Worm (Caenorhabditis elegans) whole organism, L2 larva: ENCODE data around the gene tlk-1.

ENCODE experiments used
- C34F6.9 ChIP-seq: fragments of 150-350 bp; optimal IDR thresholded peaks from 2 replicates; lab custom pipeline; 2014; ENCODE audit warnings: missing biosample characterization, missing genetic modification characterization
- F13H6.1 ChIP-seq: sonication (generic microtip); optimal IDR thresholded peaks from 2 replicates; lab custom pipeline; 2016; ENCODE audit warnings: missing genetic modification characterization, missing compliant biosample characterization
- Y55F3AM.14 ChIP-seq: fragments of 200-800 bp; sonication (Bioruptor generic); optimal IDR thresholded peaks from 2 replicates; lab custom pipeline; 2018; ENCODE audit warnings: mild to moderate bottlenecking, missing genetic modification characterization, missing compliant biosample characterization
- ZK546.5 ChIP-seq: sonication (generic microtip); optimal IDR thresholded peaks from 2 replicates; lab custom pipeline; 2017; ENCODE audit warnings: missing biosample characterization, missing genetic modification characterization
- ama-1 ChIP-seq: fragments of 150-350 bp; optimal IDR thresholded peaks from 2 replicates; lab custom pipeline; 2018; ENCODE audit warnings: inconsistent platforms
- blmp-1 ChIP-seq: sonication (generic microtip); optimal IDR thresholded peaks from 2 replicates; lab custom pipeline; 2017; ENCODE audit warnings: missing genetic modification characterization, mild to moderate bottlenecking, missing compliant biosample characterization, antibody characterized with exemption, moderate library complexity; ENCODE audit not compliant: insufficient read depth
- ceh-16 ChIP-seq: fragments of 150-350 bp; optimal IDR thresholded peaks from 2 replicates; lab custom pipeline; 2014; ENCODE audit warnings: missing biosample characterization, missing genetic modification characterization
- crh-2 ChIP-seq: sonication (generic microtip); optimal IDR thresholded peaks from 2 replicates; lab custom pipeline; 2017; ENCODE audit warnings: missing biosample characterization, missing genetic modification characterization
- dmd-4 ChIP-seq: sonication (generic microtip); optimal IDR thresholded peaks from 2 replicates; lab custom pipeline; 2017; ENCODE audit warnings: missing biosample characterization, missing genetic modification characterization
- egl-27 ChIP-seq: sonication (generic microtip); optimal IDR thresholded peaks from 3 replicates; lab custom pipeline; 2017; ENCODE audit warnings: missing biosample characterization, missing genetic modification reagents, missing genetic modification characterization
- elt-1 ChIP-seq: fragments of 150-350 bp; optimal IDR thresholded peaks from 2 replicates; lab custom pipeline; 2014; ENCODE audit warnings: missing biosample characterization, missing genetic modification characterization
- elt-3 ChIP-seq: sonication (generic microtip); optimal IDR thresholded peaks from 2 replicates; lab custom pipeline; 2017; ENCODE audit warnings: missing biosample characterization, missing genetic modification characterization
- fos-1 ChIP-seq: fragments of 150-350 bp; optimal IDR thresholded peaks from 2 replicates; lab custom pipeline; 2014; ENCODE audit warnings: missing biosample characterization, missing genetic modification characterization
- gmeb-1 ChIP-seq: fragments of 150-350 bp; optimal IDR thresholded peaks from 2 replicates; lab custom pipeline; 2014; ENCODE audit warnings: missing biosample characterization, missing genetic modification characterization
- lin-11 ChIP-seq: fragments of 150-350 bp; sonication (generic microtip); optimal IDR thresholded peaks from 2 replicates; lab custom pipeline; 2014; ENCODE audit warnings: missing biosample characterization, missing genetic modification characterization, inconsistent platforms, mixed read lengths
- lin-13 ChIP-seq: fragments of 150-350 bp; optimal IDR thresholded peaks from 2 replicates; lab custom pipeline; 2014; ENCODE audit warnings: missing biosample characterization, missing genetic modification reagents, missing genetic modification characterization
- lin-39 ChIP-seq: fragments of 150-350 bp; optimal IDR thresholded peaks from 2 replicates; lab custom pipeline; 2014; ENCODE audit warnings: missing biosample characterization, missing genetic modification reagents, missing genetic modification characterization
- lsy-2 ChIP-seq, 2 experiments: fragments of 150-350 bp in 1 of 2; sonication (generic microtip) in 1 of 2; optimal IDR thresholded peaks; 2 replicates each; lab custom pipeline; 2014 to 2017; ENCODE audit warnings: missing biosample characterization in 2 of 2, missing genetic modification characterization in 2 of 2
- mab-5 ChIP-seq: fragments of 150-350 bp; optimal IDR thresholded peaks from 2 replicates; lab custom pipeline; 2014; ENCODE audit warnings: missing biosample characterization, missing genetic modification characterization
- mbf-1 ChIP-seq: sonication (generic microtip); optimal IDR thresholded peaks from 2 replicates; lab custom pipeline; 2017; ENCODE audit warnings: missing biosample characterization, missing genetic modification characterization
- nhr-11 ChIP-seq: fragments of 150-350 bp; optimal IDR thresholded peaks from 2 replicates; lab custom pipeline; 2014; ENCODE audit warnings: missing biosample characterization, missing genetic modification characterization
- nhr-129 ChIP-seq: fragments of 150-350 bp; optimal IDR thresholded peaks from 2 replicates; lab custom pipeline; 2014; ENCODE audit warnings: missing biosample characterization, missing genetic modification characterization
- nhr-21 ChIP-seq: fragments of 150-350 bp; optimal IDR thresholded peaks from 2 replicates; lab custom pipeline; 2014; ENCODE audit warnings: missing biosample characterization, missing genetic modification characterization
- nhr-23 ChIP-seq: fragments of 150-350 bp; optimal IDR thresholded peaks from 2 replicates; lab custom pipeline; 2014; ENCODE audit warnings: missing biosample characterization, missing genetic modification reagents, missing genetic modification characterization
- nhr-237 ChIP-seq: fragments of 150-350 bp; optimal IDR thresholded peaks from 2 replicates; lab custom pipeline; 2014; ENCODE audit warnings: missing biosample characterization, missing genetic modification characterization
- nhr-25 ChIP-seq: fragments of 150-350 bp; sonication (generic microtip); optimal IDR thresholded peaks from 3 replicates; lab custom pipeline; 2014; ENCODE audit warnings: missing biosample characterization, missing genetic modification characterization
- nhr-77 ChIP-seq: fragments of 150-350 bp; optimal IDR thresholded peaks from 2 replicates; lab custom pipeline; 2014; ENCODE audit warnings: missing biosample characterization, missing genetic modification characterization
- peb-1 ChIP-seq: fragments of 150-350 bp; optimal IDR thresholded peaks from 2 replicates; lab custom pipeline; 2014; ENCODE audit warnings: missing biosample characterization, missing genetic modification characterization
- sem-4 ChIP-seq: fragments of 150-350 bp; optimal IDR thresholded peaks from 2 replicates; lab custom pipeline; 2014; ENCODE audit warnings: missing biosample characterization, missing genetic modification reagents, missing genetic modification characterization
- skn-1 ChIP-seq: sonication (generic microtip); optimal IDR thresholded peaks from 2 replicates; lab custom pipeline; 2017; ENCODE audit warnings: missing biosample characterization, missing genetic modification characterization
- sma-3 ChIP-seq: sonication (generic microtip); optimal IDR thresholded peaks from 2 replicates; lab custom pipeline; 2016; ENCODE audit warnings: missing genetic modification reagents, missing genetic modification characterization, missing compliant biosample characterization
- sma-9 ChIP-seq, 2 experiments: fragments of 150-350 bp in 1 of 2; sonication (generic microtip) in 1 of 2; optimal IDR thresholded peaks; 2 replicates each; lab custom pipeline; 2014 to 2016; ENCODE audit warnings: missing genetic modification characterization in 2 of 2, mild to moderate bottlenecking in 1 of 2, missing biosample characterization in 1 of 2, missing compliant biosample characterization in 1 of 2, missing genetic modification reagents in 1 of 2, moderate library complexity in 1 of 2
- snpc-4 ChIP-seq: fragments of 150-350 bp; optimal IDR thresholded peaks from 2 replicates; lab custom pipeline; 2014; ENCODE audit warnings: missing biosample characterization, missing genetic modification characterization
- unc-55 ChIP-seq: fragments of 150-350 bp; sonication (generic microtip); optimal IDR thresholded peaks from 3 replicates; lab custom pipeline; 2014; ENCODE audit warnings: missing biosample characterization, missing genetic modification reagents, missing genetic modification characterization
- unc-62 ChIP-seq: fragments of 150-350 bp; optimal IDR thresholded peaks from 2 replicates; lab custom pipeline; 2014; ENCODE audit warnings: missing biosample characterization, missing genetic modification reagents, missing genetic modification characterization
- ztf-1 ChIP-seq: fragments of 200-800 bp; sonication (Bioruptor generic); conservative IDR thresholded peaks from 2 replicates; pipeline ENCODE4 v1.3.6; 2022; ENCODE audit warnings: missing genetic modification characterization, missing compliant biosample characterization
- ztf-11 ChIP-seq: sonication (generic microtip); optimal IDR thresholded peaks from 2 replicates; lab custom pipeline; 2017; ENCODE audit warnings: missing biosample characterization, missing genetic modification characterization
- ztf-4 ChIP-seq: fragments of 150-350 bp; optimal IDR thresholded peaks from 2 replicates; lab custom pipeline; 2014; ENCODE audit warnings: missing biosample characterization, missing genetic modification characterization

The tlk-1 gene

ce11 chrIII:9699576-9699975 lies at the start of gene tlk-1:
tlk-1 (plus strand) TSS chrIII:9699876.
- TF ChIP-seq unc-62 (no peak), lin-39 (tag; lab: Kevin White, UChicago) (no peak), elt-3 (tag; lab: Kevin White, UChicago) (no peak), elt-1 (no peak), lin-13 (no peak), mbf-1 (tag; lab: Kevin White, UChicago) (no peak), lin-11 (tag; lab: Kevin White, UChicago) (no peak), unc-55 (GFP tag; lab: Kevin White, UChicago) (no peak), crh-2 (no peak), F13H6.1 (tag; lab: Kevin White, UChicago) (no peak), nhr-21 (tag; lab: Kevin White, UChicago) (no peak), ztf-4 (no peak), dmd-4 (tag; lab: Kevin White, UChicago) (no peak), ama-1 (lab: Kevin White, UChicago) (no peak), nhr-237 (no peak), fos-1 (tag; lab: Kevin White, UChicago) (no peak), Y55F3AM.14 (no peak), snpc-4 (tag; lab: Kevin White, UChicago) (no peak)
- TF ChIP-seq, all 48 proteins: peak for 0

- TF ChIP-seq unc-55 (GFP tag; lab: Kevin White, UChicago) (no peak), sem-4 (tag; lab: Kevin White, UChicago) (no peak), egl-27 (tag; lab: Kevin White, UChicago) (no peak)
These were observed 47.8 kb upstream of the tlk-1 start, which contains the start of gene C15H7.3 for ce11 chrIII:9651871-9652270. C15H7.3 (minus strand) TSS chrIII:9651971.

DNA sequence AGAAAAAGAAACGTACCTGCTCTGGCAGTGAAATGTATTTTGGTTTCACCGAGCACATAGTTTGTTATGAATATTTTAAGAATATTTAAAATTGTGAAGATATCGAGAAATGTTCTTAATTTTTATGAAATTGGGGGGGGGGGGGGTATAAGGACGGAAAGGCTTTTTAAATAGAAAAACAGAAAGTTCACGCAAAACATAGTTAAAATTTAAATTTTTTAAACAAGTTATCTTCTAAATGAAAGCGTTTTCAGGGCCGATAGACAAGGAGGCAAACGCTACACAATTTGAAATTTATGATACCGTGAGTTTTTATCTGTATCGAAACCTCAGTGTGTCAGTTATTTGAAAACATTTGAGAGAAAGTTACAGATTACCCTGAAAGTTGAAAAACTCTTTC lies 43.9 kb upstream of the tlk-1 start, which contains the start of gene C15H7.4:
Gene C15H7.4, minus strand, starts transcription at position 101 of the 400 bp plus-strand sequence.
- TF ChIP-seq lin-39 (tag; lab: Kevin White, UChicago) (no peak), unc-55 (GFP tag; lab: Kevin White, UChicago) (no peak), elt-3 (tag; lab: Kevin White, UChicago) (no peak), peb-1 (tag; lab: Kevin White, UChicago) (no peak), gmeb-1 (tag; lab: Kevin White, UChicago) (no peak)
- TF ChIP-seq, all 48 proteins: peak for 0

- TF ChIP-seq ztf-11 (tag; lab: Kevin White, UChicago) = no peak
- TF ChIP-seq sma-9 (GFP tag; optimal IDR thresholded peaks at IDR 0.05; lab: Kevin White, UChicago) = peak; percentile 35
- TF ChIP-seq sma-9 (tag; optimal IDR thresholded peaks at IDR 0.05; lab: Kevin White, UChicago) = no peak
These were observed 41.1 kb upstream of the tlk-1 start for ce11 chrIII:9658569-9658968.

DNA sequence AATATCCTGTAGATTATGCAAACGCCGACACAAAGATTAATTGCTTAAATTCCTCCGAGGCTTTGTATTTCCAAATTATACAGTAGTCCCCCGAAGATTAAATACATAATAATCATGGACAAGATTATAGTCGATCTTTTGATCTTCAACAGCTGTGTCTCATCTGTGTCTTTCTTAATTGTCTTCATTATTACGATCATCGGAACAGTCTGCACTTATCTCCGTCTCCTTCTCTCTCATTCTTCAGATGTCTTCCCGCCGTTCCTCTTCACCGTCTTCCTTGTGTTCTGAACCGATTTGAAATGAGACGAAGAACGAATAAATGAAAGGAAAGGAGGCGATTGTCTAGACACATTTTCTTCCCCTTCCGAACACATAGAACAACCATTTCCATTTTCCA lies 38.6 kb upstream of the tlk-1 start:
- peak; percentile 71 for TF ChIP-seq sma-9 (GFP tag; optimal IDR thresholded peaks at IDR 0.05; lab: Kevin White, UChicago)
- no peak for TF ChIP-seq sma-9 (tag; optimal IDR thresholded peaks at IDR 0.05; lab: Kevin White, UChicago)
- no peak for TF ChIP-seq nhr-237
- TF ChIP-seq sem-4 (tag; lab: Kevin White, UChicago) = peak; percentile 63
- no peak for TF ChIP-seq nhr-11 (tag; lab: Kevin White, UChicago)

DNA sequence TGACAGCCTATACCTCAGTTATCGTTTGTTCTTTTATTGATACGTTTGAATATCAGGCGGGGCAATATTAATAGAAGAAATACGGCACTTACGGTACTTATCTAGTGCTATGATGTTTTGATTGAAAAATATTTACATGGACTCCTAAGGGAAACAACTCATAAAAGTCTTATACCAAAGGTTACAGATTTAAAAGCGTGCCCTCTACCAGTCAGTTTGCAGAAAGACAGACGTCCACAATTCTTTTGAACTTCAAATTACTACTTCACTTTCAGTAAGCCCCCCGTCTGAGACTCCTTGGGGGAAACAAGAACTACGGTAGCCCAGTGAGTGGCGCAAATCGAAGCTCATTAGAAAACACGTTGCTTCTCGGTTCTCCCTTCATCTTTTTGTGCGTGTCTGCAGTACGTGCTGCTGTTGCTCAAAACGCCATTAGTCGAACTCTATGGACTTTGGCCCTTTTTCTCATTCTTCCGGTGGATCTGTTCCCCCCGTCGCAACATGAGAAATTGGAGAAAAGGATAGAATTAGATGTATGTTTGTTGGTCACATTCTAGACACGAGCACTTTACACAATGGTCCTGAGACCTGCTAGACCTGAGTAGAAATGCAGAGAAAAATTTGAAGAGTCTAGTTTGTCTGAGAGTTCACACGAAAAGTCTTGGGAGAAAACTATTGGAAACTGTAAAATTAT lies 37.3 kb upstream of the tlk-1 start:
- TF ChIP-seq fos-1 (tag; lab: Kevin White, UChicago) = no peak
- no peak for TF ChIP-seq sma-3 (GFP tag; lab: Kevin White, UChicago)
- TF ChIP-seq mab-5 (tag; lab: Kevin White, UChicago) = peak; percentile 10
- peak; percentile 35 for TF ChIP-seq nhr-129 (tag; lab: Kevin White, UChicago)
- TF ChIP-seq nhr-25 (tag; lab: Kevin White, UChicago) = no peak
- peak in 1 of 2 experiments; percentile 47 for TF ChIP-seq lsy-2 (tag; optimal IDR thresholded peaks at IDR 0.05; lab: Kevin White, UChicago)
- no peak for TF ChIP-seq nhr-23 (tag; lab: Kevin White, UChicago)
- no peak for TF ChIP-seq ZK546.5 (tag; lab: Kevin White, UChicago)
- TF ChIP-seq crh-2 = no peak
- TF ChIP-seq nhr-21 (tag; lab: Kevin White, UChicago) = no peak
- TF ChIP-seq elt-1 = no peak
- no peak for TF ChIP-seq blmp-1 (tag; lab: Kevin White, UChicago)
- no peak for TF ChIP-seq snpc-4 (tag; lab: Kevin White, UChicago)
- no peak for TF ChIP-seq elt-3 (tag; lab: Kevin White, UChicago)
- TF ChIP-seq ztf-4 = no peak
- no peak for TF ChIP-seq lin-13
- TF ChIP-seq C34F6.9 (tag; lab: Kevin White, UChicago) = peak; percentile 32
- TF ChIP-seq peb-1 (tag; lab: Kevin White, UChicago) = no peak
- TF ChIP-seq sem-4 (tag; lab: Kevin White, UChicago) = peak; percentile 21
- TF ChIP-seq nhr-11 (tag; lab: Kevin White, UChicago) = no peak
- TF ChIP-seq unc-62 = no peak
- no peak for TF ChIP-seq ceh-16 (tag; lab: Kevin White, UChicago)
- no peak for TF ChIP-seq mbf-1 (tag; lab: Kevin White, UChicago)
- TF ChIP-seq nhr-77 (tag; lab: Kevin White, UChicago) = no peak
- TF ChIP-seq ztf-1 (GFP tag; lab: Robert Waterston, UW) = no peak
- TF ChIP-seq sma-9 (GFP tag; optimal IDR thresholded peaks at IDR 0.05; lab: Kevin White, UChicago) = peak; percentile 65
- no peak for TF ChIP-seq sma-9 (tag; optimal IDR thresholded peaks at IDR 0.05; lab: Kevin White, UChicago)
- TF ChIP-seq skn-1 (tag; lab: Kevin White, UChicago) = no peak
- peak; percentile 74 for TF ChIP-seq F13H6.1 (tag; lab: Kevin White, UChicago)
- no peak for TF ChIP-seq ama-1 (lab: Kevin White, UChicago)
